Worm (Caenorhabditis elegans) whole organism, midembryonic: Measurements from ENCODE around the gene ZK666.14.

Experiments used
- T22C8.4 ChIP-seq: fragments of 200-800 bp; sonication (Bioruptor generic); IDR thresholded peaks from 2 replicates; pipeline ENCODE4 v1.3.6; 2022; ENCODE audit warnings: missing genetic modification characterization, missing compliant biosample characterization
- cog-1 ChIP-seq: sonication (generic microtip); optimal IDR thresholded peaks from 2 replicates; lab custom pipeline; 2016; ENCODE audit warnings: missing genetic modification characterization, missing compliant biosample characterization
- flt-1 ChIP-seq: fragments of 200-800 bp; sonication (Bioruptor generic); IDR thresholded peaks from 2 replicates; pipeline ENCODE4 v1.3.6; 2022; ENCODE audit warnings: missing genetic modification characterization, missing compliant biosample characterization
- med-1 ChIP-seq: sonication (generic microtip); optimal IDR thresholded peaks from 2 replicates; lab custom pipeline; 2017; ENCODE audit warnings: missing genetic modification characterization, mild to moderate bottlenecking, missing compliant biosample characterization, antibody characterized with exemption, missing genetic modification reagents; ENCODE audit not compliant: insufficient read depth
- ref-1 ChIP-seq: fragments of 200-800 bp; sonication (Bioruptor generic); conservative IDR thresholded peaks from 2 replicates; pipeline ENCODE4 v1.3.6; 2022; ENCODE audit warnings: missing genetic modification reagents, missing genetic modification characterization, missing compliant biosample characterization
- tab-1 ChIP-seq: fragments of 200-800 bp; sonication (Bioruptor generic); IDR thresholded peaks from 2 replicates; pipeline ENCODE4 v1.3.6; 2022; ENCODE audit warnings: missing genetic modification characterization, missing compliant biosample characterization
- ztf-23 ChIP-seq: fragments of 200-800 bp; sonication (Bioruptor generic); IDR thresholded peaks from 2 replicates; pipeline ENCODE4 v1.3.6; 2022; ENCODE audit warnings: missing genetic modification reagents, missing genetic modification characterization, missing compliant biosample characterization
- ztf-29 ChIP-seq: fragments of 200-800 bp; sonication (Bioruptor generic); IDR thresholded peaks from 2 replicates; pipeline ENCODE4 v1.3.6; 2022; ENCODE audit warnings: missing genetic modification reagents, missing genetic modification characterization, missing compliant biosample characterization

ce11 chrII:10541923-10542486 is 47.4 kb downstream of the ZK666.14 start, which contains the start of gene pro-1:
- TF ChIP-seq med-1 (GFP tag; lab: Kevin White, UChicago) (no peak), ztf-29 (GFP tag; lab: Robert Waterston, UW) (no peak), ref-1 (no peak), tab-1 (no peak), T22C8.4 (GFP tag; lab: Robert Waterston, UW) (no peak), ztf-23 (GFP tag; lab: Robert Waterston, UW) (no peak), cog-1 (peak; percentile 53), flt-1 (GFP tag; lab: Robert Waterston, UW) (peak; percentile 59; the same call in 1 of the 2 replicates)
